Worm (Caenorhabditis elegans) whole organism, L4 larva: ENCODE data around the gene F58H7.5.

Experiments
- F37D6.2 ChIP-seq: sonication (generic microtip); optimal IDR thresholded peaks from 2 replicates; lab custom pipeline; 2016; ENCODE audit warnings: mild to moderate bottlenecking, missing genetic modification characterization, missing compliant biosample characterization
- F49E8.2 ChIP-seq: sonication (generic microtip); optimal IDR thresholded peaks from 2 replicates; lab custom pipeline; 2016; ENCODE audit warnings: missing compliant biosample characterization, mild to moderate bottlenecking, missing genetic modification characterization, borderline replicate concordance
- dpl-1 ChIP-seq: fragments of 150-350 bp; optimal IDR thresholded peaks from 2 replicates; lab custom pipeline; 2014; ENCODE audit warnings: missing biosample characterization, missing genetic modification reagents, missing genetic modification characterization
- madf-9 ChIP-seq: fragments of 200-800 bp; sonication (Bioruptor generic); conservative IDR thresholded peaks from 2 replicates; pipeline ENCODE4 v1.3.6; 2022; ENCODE audit warnings: missing genetic modification reagents, missing genetic modification characterization, missing compliant biosample characterization
- mxl-3 ChIP-seq: fragments of 200-800 bp; sonication (Bioruptor generic); optimal IDR thresholded peaks from 2 replicates; lab custom pipeline; 2018; ENCODE audit warnings: mild to moderate bottlenecking, missing genetic modification characterization, missing compliant biosample characterization

ce11 chrIV:914856-915255 lies 4.9 kb upstream of the F58H7.5 start:
- TF ChIP-seq F49E8.2 (no peak), dpl-1 (GFP tag; lab: Kevin White, UChicago) (no peak), F37D6.2 (tag; lab: Kevin White, UChicago) (no peak), madf-9 (no peak), mxl-3 (GFP tag; lab: Kevin White, UChicago) (no peak)
